Fruit fly (Drosophila melanogaster) whole organism, embryonic: ENCODE results near the gene Cyp313a4.

Experiments used
- Abd-B ChIP-seq: fragments of 200-800 bp; sonication (Bioruptor generic); optimal IDR thresholded peaks from 2 replicates; lab custom pipeline; 2018; ENCODE audit warnings: missing biosample characterization, mild to moderate bottlenecking, missing genetic modification characterization, moderate library complexity
- Asciz ChIP-seq: fragments of 200-800 bp; sonication (Bioruptor generic); optimal IDR thresholded peaks from 2 replicates; lab custom pipeline; 2017; ENCODE audit warnings: missing biosample characterization, mild to moderate bottlenecking, missing genetic modification characterization, missing genetic modification reagents
- CG10366 ChIP-seq: fragments of 200-800 bp; sonication (Bioruptor generic); IDR thresholded peaks from 2 replicates; pipeline ENCODE4 v1.3.6; 2022; ENCODE audit warnings: missing biosample characterization, missing genetic modification characterization
- CG10543 ChIP-seq: fragments of 200-800 bp; sonication (Bioruptor generic); optimal IDR thresholded peaks from 3 replicates; lab custom pipeline; 2017; ENCODE audit warnings: missing biosample characterization, mild to moderate bottlenecking, missing genetic modification characterization, moderate library complexity
- CG11695 ChIP-seq: fragments of 200-800 bp; sonication (Bioruptor generic); IDR thresholded peaks from 3 replicates; pipeline ENCODE4 v1.3.6; 2022; ENCODE audit warnings: missing biosample characterization, missing genetic modification characterization
- CG12391 ChIP-seq: fragments of 200-800 bp; sonication (Bioruptor generic); optimal IDR thresholded peaks from 3 replicates; lab custom pipeline; 2018; ENCODE audit warnings: missing biosample characterization, mild to moderate bottlenecking, missing genetic modification characterization, moderate library complexity
- CG15601 ChIP-seq: fragments of 200-800 bp; sonication (Bioruptor generic); optimal IDR thresholded peaks from 3 replicates; lab custom pipeline; 2019; ENCODE audit warnings: missing biosample characterization, mild to moderate bottlenecking, missing genetic modification characterization, moderate library complexity
- CG16779 ChIP-seq: fragments of 200-800 bp; sonication (Bioruptor generic); IDR thresholded peaks from 2 replicates; pipeline ENCODE4 v1.3.6; 2022; ENCODE audit warnings: missing biosample characterization, missing genetic modification characterization
- CG31441 ChIP-seq: fragments of 200-800 bp; sonication (Bioruptor generic); IDR thresholded peaks from 2 replicates; pipeline ENCODE4 v1.3.6; 2022; ENCODE audit warnings: missing biosample characterization, missing genetic modification characterization
- CG34376 ChIP-seq: fragments of 200-800 bp; sonication (Bioruptor generic); optimal IDR thresholded peaks from 2 replicates; lab custom pipeline; 2018; ENCODE audit warnings: missing biosample characterization, mild to moderate bottlenecking, missing genetic modification characterization
- CG7786 ChIP-seq: fragments of 200-800 bp; sonication (Bioruptor generic); optimal IDR thresholded peaks from 2 replicates; lab custom pipeline; 2016; ENCODE audit warnings: missing biosample characterization, missing genetic modification characterization
- CG7963 ChIP-seq: fragments of 200-800 bp; sonication (Bioruptor generic); IDR thresholded peaks from 3 replicates; pipeline ENCODE4 v1.3.6; 2022; ENCODE audit warnings: missing biosample characterization, missing genetic modification characterization; ENCODE audit not compliant: partially characterized antibody
- CG9797 ChIP-seq: fragments of 200-800 bp; sonication (Bioruptor generic); optimal IDR thresholded peaks from 3 replicates; lab custom pipeline; 2018; ENCODE audit warnings: missing biosample characterization, mild to moderate bottlenecking, missing genetic modification characterization
- Dip3 ChIP-seq: fragments of 200-800 bp; sonication (Bioruptor generic); optimal IDR thresholded peaks from 3 replicates; lab custom pipeline; 2016; ENCODE audit warnings: missing biosample characterization, missing genetic modification characterization
- Dp ChIP-seq: fragments of 200-800 bp; sonication (Bioruptor generic); optimal IDR thresholded peaks from 2 replicates; lab custom pipeline; 2018; ENCODE audit warnings: missing biosample characterization, mild to moderate bottlenecking, missing genetic modification characterization, moderate library complexity
- E2f2 ChIP-seq: fragments of 200-800 bp; sonication (Bioruptor generic); IDR thresholded peaks from 2 replicates; pipeline ENCODE4 v1.3.6; 2022; ENCODE audit warnings: missing biosample characterization, missing genetic modification characterization
- Eip74EF ChIP-seq, 2 experiments: fragments of 200-800 bp in 1 of 2; fragments of >200 bp in 1 of 2; sonication (Bioruptor generic) in 1 of 2; optimal IDR thresholded peaks; 2 replicates each; lab custom pipeline; 2017 to 2019; ENCODE audit warnings: missing biosample characterization in 2 of 2, missing genetic modification characterization in 2 of 2, mild to moderate bottlenecking in 1 of 2, moderate library complexity in 1 of 2
- Gsc ChIP-seq: fragments of 200-800 bp; sonication (Bioruptor generic); IDR thresholded peaks from 2 replicates; pipeline ENCODE4 v1.3.6; 2022; ENCODE audit warnings: missing biosample characterization, missing genetic modification characterization
- Hr51 ChIP-seq, 2 experiments: fragments of 200-800 bp; sonication (Bioruptor generic); optimal IDR thresholded peaks; 2 replicates in 1 of 2; 3 replicates in 1 of 2; lab custom pipeline; 2016 to 2018; ENCODE audit warnings: missing biosample characterization in 2 of 2, missing genetic modification characterization in 2 of 2, mild to moderate bottlenecking in 1 of 2, moderate library complexity in 1 of 2
- Hr78 ChIP-seq, 2 experiments: fragments of 200-800 bp in 1 of 2; fragments of >200 bp in 1 of 2; sonication (Bioruptor generic) in 1 of 2; optimal IDR thresholded peaks; 2 replicates each; lab custom pipeline; 2017 to 2019; ENCODE audit warnings: missing biosample characterization in 2 of 2, missing genetic modification characterization in 2 of 2, mild to moderate bottlenecking in 1 of 2, moderate library complexity in 1 of 2
- Lim3 ChIP-seq: fragments of 200-800 bp; sonication (Bioruptor generic); IDR thresholded peaks from 2 replicates; pipeline ENCODE4 v1.3.6; 2022; ENCODE audit warnings: missing biosample characterization, missing genetic modification characterization
- MBD-R2 ChIP-seq: fragments of 200-800 bp; sonication (Bioruptor generic); IDR thresholded peaks from 2 replicates; pipeline ENCODE4 v1.3.6; 2022; ENCODE audit warnings: missing biosample characterization, missing genetic modification characterization
- MESR4 ChIP-seq: fragments of 200-800 bp; sonication (Bioruptor generic); optimal IDR thresholded peaks from 2 replicates; lab custom pipeline; 2018; ENCODE audit warnings: missing biosample characterization, mild to moderate bottlenecking, missing genetic modification characterization, moderate library complexity
- Med ChIP-seq: fragments of 200-800 bp; sonication (Bioruptor generic); peaks from one replicate; lab custom pipeline; 2016; ENCODE audit warnings: missing biosample characterization, missing genetic modification characterization, mild to moderate bottlenecking, inconsistent platforms, moderate library complexity
- Mrtf ChIP-seq: fragments of 200-800 bp; sonication (Bioruptor generic); IDR thresholded peaks from 3 replicates; pipeline ENCODE4 v1.3.6; 2022; ENCODE audit warnings: missing biosample characterization, missing genetic modification characterization
- Myb ChIP-seq: fragments of 200-800 bp; sonication (Bioruptor generic); optimal IDR thresholded peaks from 2 replicates; lab custom pipeline; 2016; ENCODE audit warnings: missing biosample characterization, missing genetic modification characterization
- Oli ChIP-seq: fragments of 200-800 bp; sonication (Bioruptor generic); optimal IDR thresholded peaks from 2 replicates; lab custom pipeline; 2018; ENCODE audit warnings: missing biosample characterization, mild to moderate bottlenecking, missing genetic modification characterization, moderate library complexity
- Sry-δ ChIP-seq: fragments of 200-800 bp; sonication (Bioruptor generic); optimal IDR thresholded peaks from 2 replicates; lab custom pipeline; 2016; ENCODE audit warnings: missing biosample characterization, missing genetic modification characterization
- abd-A ChIP-seq: fragments of 200-800 bp; sonication (Bioruptor generic); optimal IDR thresholded peaks from 3 replicates; lab custom pipeline; 2019; ENCODE audit warnings: missing biosample characterization, mild to moderate bottlenecking, missing genetic modification characterization, moderate library complexity
- chinmo ChIP-seq: fragments of 200-800 bp; sonication (Bioruptor generic); IDR thresholded peaks from 4 replicates; pipeline ENCODE4 v1.3.6; 2022; ENCODE audit warnings: missing biosample characterization, missing genetic modification characterization; ENCODE audit not compliant: partially characterized antibody
- chn ChIP-seq: fragments of 200-800 bp; sonication (Bioruptor generic); optimal IDR thresholded peaks from 2 replicates; lab custom pipeline; 2016; ENCODE audit warnings: missing biosample characterization, missing genetic modification characterization
- corto ChIP-seq: fragments of 200-800 bp; sonication (Bioruptor generic); optimal IDR thresholded peaks from 2 replicates; lab custom pipeline; 2016; ENCODE audit warnings: missing biosample characterization, mild to moderate bottlenecking, missing genetic modification characterization, moderate library complexity
- dysf ChIP-seq: fragments of 200-800 bp; sonication (Bioruptor generic); IDR thresholded peaks from 3 replicates; pipeline ENCODE4 v1.3.6; 2022; ENCODE audit warnings: missing biosample characterization, missing genetic modification characterization
- ftz-f1 ChIP-seq: fragments of 200-800 bp; sonication (Bioruptor generic); optimal IDR thresholded peaks from 2 replicates; lab custom pipeline; 2016; ENCODE audit warnings: missing biosample characterization, missing genetic modification characterization
- gfzf ChIP-seq: fragments of 200-800 bp; sonication (Bioruptor generic); optimal IDR thresholded peaks from 2 replicates; lab custom pipeline; 2016; ENCODE audit warnings: missing biosample characterization, mild to moderate bottlenecking, missing genetic modification characterization, moderate library complexity
- gsb ChIP-seq: fragments of 200-800 bp; sonication (Bioruptor generic); IDR thresholded peaks from 2 replicates; pipeline ENCODE4 v1.3.6; 2022; ENCODE audit warnings: missing biosample characterization, missing genetic modification characterization
- nerfin-1 ChIP-seq: fragments of 200-800 bp; sonication (Bioruptor generic); optimal IDR thresholded peaks from 3 replicates; lab custom pipeline; 2019; ENCODE audit warnings: missing biosample characterization, mild to moderate bottlenecking, missing genetic modification characterization, moderate library complexity
- p53 ChIP-seq: fragments of 200-800 bp; sonication (Bioruptor generic); optimal IDR thresholded peaks from 2 replicates; lab custom pipeline; 2016; ENCODE audit warnings: missing biosample characterization, missing genetic modification characterization
- psq ChIP-seq: fragments of 200-800 bp; sonication (Bioruptor generic); optimal IDR thresholded peaks from 2 replicates; lab custom pipeline; 2017; ENCODE audit warnings: missing biosample characterization, missing genetic modification characterization
- pzg ChIP-seq: fragments of 200-800 bp; sonication (Bioruptor generic); optimal IDR thresholded peaks from 3 replicates; lab custom pipeline; 2018; ENCODE audit warnings: missing biosample characterization, mild to moderate bottlenecking, missing genetic modification characterization, moderate library complexity
- sc ChIP-seq, 3 experiments: fragments of >200 bp in 2 of 3; fragments of 200-800 bp in 1 of 3; sonication (Bioruptor generic) in 1 of 3; optimal IDR thresholded peaks; 2 replicates in 2 of 3; 3 replicates in 1 of 3; lab custom pipeline; 2017; ENCODE audit warnings: mild to moderate bottlenecking in 1 of 3, missing biosample characterization in 1 of 3, missing genetic modification characterization in 1 of 3, missing genetic modification reagents in 1 of 3
- sens ChIP-seq: fragments of 200-800 bp; sonication (Bioruptor generic); peaks from one replicate; lab custom pipeline; 2016; ENCODE audit warnings: missing biosample characterization, missing genetic modification characterization
- slbo ChIP-seq: fragments of 200-800 bp; sonication (Bioruptor generic); IDR thresholded peaks from 2 replicates; pipeline ENCODE4 v1.3.6; 2022; ENCODE audit warnings: missing biosample characterization, missing genetic modification characterization
- stwl ChIP-seq: fragments of 200-800 bp; sonication (Bioruptor generic); optimal IDR thresholded peaks from 3 replicates; lab custom pipeline; 2018; ENCODE audit warnings: missing biosample characterization, mild to moderate bottlenecking, missing genetic modification characterization, moderate library complexity
- sug ChIP-seq: fragments of 200-800 bp; optimal IDR thresholded peaks from 2 replicates; lab custom pipeline; 2019; ENCODE audit warnings: missing biosample characterization, mild to moderate bottlenecking, missing genetic modification characterization, moderate library complexity
- trem ChIP-seq: fragments of 200-800 bp; optimal IDR thresholded peaks from 3 replicates; lab custom pipeline; 2019; ENCODE audit warnings: missing biosample characterization, mild to moderate bottlenecking, missing genetic modification characterization, moderate library complexity

Cyp313a4 gene

dm6 chr3R:12688116-12688515 lies 6.9 kb upstream of the Cyp313a4 start:
- TF ChIP-seq sens (GFP tag; lab: Kevin White, UChicago): peak; percentile 64
- TF ChIP-seq Eip74EF (GFP tag; optimal IDR thresholded peaks at IDR 0.05; lab: Kevin White, UChicago): peak in 1 of 2 experiments; percentile 41
- TF ChIP-seq Lim3 (GFP tag; lab: Robert Waterston, UW): no peak
- TF ChIP-seq p53 (GFP tag; lab: Kevin White, UChicago): no peak
- no peak for TF ChIP-seq abd-A

- no peak for TF ChIP-seq CG31441
- no peak for TF ChIP-seq Dip3 (GFP tag; lab: Kevin White, UChicago)
- no peak for TF ChIP-seq dysf
- no peak for TF ChIP-seq sc (optimal IDR thresholded peaks at IDR 0.05; lab: Kevin White, UChicago)
- no peak for TF ChIP-seq sc (GFP tag; optimal IDR thresholded peaks at IDR 0.05; lab: Kevin White, UChicago)
- no peak for TF ChIP-seq CG10366 (GFP tag; lab: Robert Waterston, UW)
- no peak for TF ChIP-seq psq
- peak in 1 of 2 experiments; percentile 37 for TF ChIP-seq Hr78 (GFP tag; optimal IDR thresholded peaks at IDR 0.05; lab: Kevin White, UChicago)
- no peak for TF ChIP-seq Oli (tag; lab: Kevin White, UChicago)
- TF ChIP-seq Eip74EF (GFP tag; optimal IDR thresholded peaks at IDR 0.05; lab: Kevin White, UChicago): peak in 1 of 2 experiments; percentile 7
- TF ChIP-seq Sry-δ (GFP tag; lab: Kevin White, UChicago): no peak
- no peak for TF ChIP-seq CG7786 (GFP tag; lab: Kevin White, UChicago)
- no peak for TF ChIP-seq chinmo (GFP tag; lab: Robert Waterston, UW)
- peak; percentile 54 for TF ChIP-seq sug (tag; lab: Kevin White, UChicago)
- peak; percentile 26 for TF ChIP-seq sens (GFP tag; lab: Kevin White, UChicago)
- TF ChIP-seq Gsc (GFP tag; lab: Robert Waterston, UW): no peak
- peak; percentile 36 for TF ChIP-seq CG10543
- no peak for TF ChIP-seq Hr51 (GFP tag; optimal IDR thresholded peaks at IDR 0.05; lab: Kevin White, UChicago)
- TF ChIP-seq Asciz (GFP tag; lab: Kevin White, UChicago): no peak
- no peak for TF ChIP-seq nerfin-1 (tag; lab: Kevin White, UChicago)
- TF ChIP-seq chn (GFP tag; lab: Kevin White, UChicago): no peak
- TF ChIP-seq CG34376: peak; percentile 72
- no peak for TF ChIP-seq gsb
- TF ChIP-seq CG11695: 0 out of 3 replicates have a peak, but pooled peaks have one; percentile 14
Measured at dm6 chr3R:12685290-12685689, 4.1 kb upstream of the Cyp313a4 start.

dm6 chr3R:12678850-12679249 lies 2.3 kb downstream of the Cyp313a4 start, which contains the start of gene mbo:
Gene mbo (minus strand): TSS chr3R:12679052.
- peak; percentile 13 for TF ChIP-seq Myb (GFP tag; lab: Kevin White, UChicago)
- TF ChIP-seq Abd-B: no peak
- peak; percentile 76 for TF ChIP-seq gfzf (GFP tag; lab: Kevin White, UChicago)
- no peak for TF ChIP-seq Mrtf (GFP tag; lab: Robert Waterston, UW)
- TF ChIP-seq CG16779 (GFP tag; lab: Robert Waterston, UW): no peak
- no peak for TF ChIP-seq slbo
- TF ChIP-seq pzg (GFP tag; lab: Kevin White, UChicago): peak; percentile 25
- peak; percentile 74 for TF ChIP-seq CG15601 (tag; lab: Kevin White, UChicago)
- peak; percentile 34 for TF ChIP-seq trem (tag; lab: Kevin White, UChicago)
- peak; percentile 81 for TF ChIP-seq MBD-R2 (GFP tag; lab: Robert Waterston, UW)
- peak; percentile 55 for TF ChIP-seq CG9797 (GFP tag; lab: Kevin White, UChicago)
- peak; percentile 35; the same call in 1 of the 2 replicates for TF ChIP-seq E2f2 (GFP tag; lab: Robert Waterston, UW)
- peak; percentile 38 for TF ChIP-seq MESR4
- TF ChIP-seq corto (GFP tag; lab: Kevin White, UChicago): no peak
- peak; percentile 85 for TF ChIP-seq stwl (tag; lab: Kevin White, UChicago)
- no peak for TF ChIP-seq CG7963 (GFP tag; lab: Robert Waterston, UW)
- TF ChIP-seq Dp (GFP tag; lab: Kevin White, UChicago): peak; percentile 36
- TF ChIP-seq CG12391 (tag; lab: Kevin White, UChicago): no peak
- TF ChIP-seq Med (GFP tag; lab: Kevin White, UChicago): peak; percentile 3
- no peak for TF ChIP-seq ftz-f1 (GFP tag; lab: Kevin White, UChicago)
